Fruit fly (Drosophila melanogaster) whole organism, prepupa: ENCODE results near the gene CG10171.

Experiments
- CG11294 ChIP-seq: fragments of 200-800 bp; sonication (Bioruptor generic); IDR thresholded peaks from 2 replicates; pipeline ENCODE4 v1.3.6; 2022; ENCODE audit warnings: missing biosample characterization, missing genetic modification characterization
- Ets21C ChIP-seq: fragments of 200-800 bp; sonication (Bioruptor generic); optimal IDR thresholded peaks from 3 replicates; lab custom pipeline; 2016; ENCODE audit warnings: missing biosample characterization, missing genetic modification characterization
- OdsH ChIP-seq: fragments of 200-800 bp; sonication (Bioruptor generic); optimal IDR thresholded peaks from 3 replicates; lab custom pipeline; 2016; ENCODE audit warnings: missing biosample characterization, missing genetic modification characterization
- pdm3 ChIP-seq: fragments of 200-800 bp; sonication (Bioruptor generic); optimal IDR thresholded peaks from 3 replicates; lab custom pipeline; 2016; ENCODE audit warnings: missing biosample characterization, missing genetic modification characterization

DNA sequence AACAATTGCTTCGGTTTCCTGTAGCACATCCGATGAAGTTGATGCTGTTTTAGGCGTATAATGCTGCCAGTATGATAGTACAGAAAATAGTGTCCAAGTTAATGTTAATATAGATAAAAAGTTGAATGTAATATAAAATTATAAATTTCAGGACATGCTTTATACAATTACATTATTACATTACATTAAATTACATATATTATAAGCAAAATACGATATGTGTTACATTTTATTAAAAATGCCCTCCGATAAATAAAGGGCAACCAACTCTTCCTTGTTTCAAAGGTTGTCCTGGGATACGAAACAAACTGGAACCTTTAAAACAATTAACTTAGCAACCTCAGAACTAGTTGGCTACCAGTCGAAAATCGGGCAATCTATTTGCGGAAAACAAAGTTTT, 39.0 kb downstream of the CG10171 start, which contains the start of gene CG17687:
- no peak for TF ChIP-seq CG11294
- no peak for TF ChIP-seq OdsH (GFP tag; lab: Kevin White, UChicago)
- TF ChIP-seq Ets21C: no peak
- no peak for TF ChIP-seq pdm3 (GFP tag; lab: Kevin White, UChicago)
